Fruit fly (Drosophila melanogaster): Measurements from ENCODE around the gene CG6834.
A peak's percentile ranks its signal among the peaks of the same experiment; 100 is the strongest.

Gene CG6834

DNA sequence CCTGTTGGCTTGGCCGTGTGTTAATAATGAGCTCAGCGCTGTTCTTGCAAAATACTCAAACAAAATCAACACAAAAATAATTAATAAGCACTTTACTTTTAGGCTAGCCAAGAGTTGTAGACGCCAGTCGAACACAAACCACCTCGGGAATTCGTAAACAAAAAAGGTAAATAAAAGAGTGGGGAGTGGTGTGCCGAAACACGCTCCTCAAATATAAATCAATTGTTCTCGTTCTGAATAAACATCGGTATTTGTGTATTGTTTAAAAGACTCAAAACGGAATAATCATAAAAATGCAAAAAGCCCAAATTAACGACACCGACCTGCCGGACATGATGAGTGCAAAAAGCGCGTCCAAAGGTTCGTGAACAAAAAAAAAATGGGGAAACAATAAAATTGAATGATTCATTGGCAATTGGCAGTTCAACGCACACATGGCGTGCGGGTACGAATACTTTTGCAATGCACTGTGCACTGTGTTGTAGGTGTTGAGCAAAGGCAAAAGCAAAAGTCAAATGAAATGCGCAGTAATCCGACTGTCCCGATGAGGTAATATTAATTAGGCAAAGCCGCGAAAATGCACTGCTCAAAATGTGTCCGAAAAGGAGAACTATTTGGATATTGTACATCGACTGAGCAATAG lies 47.9 kb downstream of the CG6834 start (continued):
- TF ChIP-seq dmrt11E (tag; optimal IDR thresholded peaks at IDR 0.05) (no peak), CG1603 (tag; optimal IDR thresholded peaks at IDR 0.05) (no peak), CG12769 (tag; optimal IDR thresholded peaks at IDR 0.05) (no peak), CG12155 (GFP tag; optimal IDR thresholded peaks at IDR 0.05) (no peak), CG10959 (GFP tag; IDR thresholded peaks at IDR 0.05) (no peak), sd (tag; optimal IDR thresholded peaks at IDR 0.05) (peak; percentile 72), pros (GFP tag; optimal IDR thresholded peaks at IDR 0.05) (no peak), Nf-YB (GFP tag; optimal IDR thresholded peaks at IDR 0.05) (no peak), Atf6 (GFP tag; IDR thresholded peaks at IDR 0.05) (0 out of 2 replicates have a peak, but pooled peaks have one; percentile 19), mirr (GFP tag; optimal IDR thresholded peaks at IDR 0.05) (peak; percentile 63), CG14860 (GFP tag; IDR thresholded peaks at IDR 0.05; ENCODE audit: partially characterized antibody) (no peak), CG15514 (GFP tag; optimal IDR thresholded peaks at IDR 0.05) (no peak), ems (GFP tag; optimal IDR thresholded peaks at IDR 0.05) (no peak), CG14441 (GFP tag; IDR thresholded peaks at IDR 0.05) (no peak), crc (GFP tag; optimal IDR thresholded peaks at IDR 0.05) (no peak), CG4617 (GFP tag; optimal IDR thresholded peaks at IDR 0.05; ENCODE audit: borderline replicate concordance) (no peak), al (GFP tag; IDR thresholded peaks at IDR 0.05) (no peak), CG12942 (GFP tag; optimal IDR thresholded peaks at IDR 0.05) (no peak), CG17568 (GFP tag; optimal IDR thresholded peaks at IDR 0.05) (no peak), chn (GFP tag; optimal IDR thresholded peaks at IDR 0.05) (no peak), trh (GFP tag; optimal IDR thresholded peaks at IDR 0.05) (no peak), her (GFP tag; optimal IDR thresholded peaks at IDR 0.05) (no peak), slou (GFP tag; optimal IDR thresholded peaks at IDR 0.05) (no peak), CG14014 (GFP tag; IDR thresholded peaks at IDR 0.05) (no peak), CG30431 (GFP tag; optimal IDR thresholded peaks at IDR 0.05) (no peak), CG4820 (GFP tag; optimal IDR thresholded peaks at IDR 0.05) (no peak), CG8765 (GFP tag; IDR thresholded peaks at IDR 0.05) (no peak), Atf-2 (GFP tag; optimal IDR thresholded peaks at IDR 0.05) (no peak), B-H2 (GFP tag; optimal IDR thresholded peaks at IDR 0.05) (no peak), Opbp (GFP tag; IDR thresholded peaks at IDR 0.05; ENCODE audit: partially characterized antibody) (no peak), az2 (GFP tag; optimal IDR thresholded peaks at IDR 0.05) (no peak), unpg (GFP tag; optimal IDR thresholded peaks at IDR 0.05) (no peak), Max (GFP tag; optimal IDR thresholded peaks at IDR 0.05) (no peak), lbe (GFP tag; optimal IDR thresholded peaks at IDR 0.05) (peak; percentile 10), chinmo (GFP tag; IDR thresholded peaks at IDR 0.05; ENCODE audit: partially characterized antibody) (0 out of 4 replicates have a peak, but pooled peaks have one; percentile 54), Hr39 (optimal IDR thresholded peaks at IDR 0.05) (no peak), Usf (GFP tag; optimal IDR thresholded peaks at IDR 0.05) (no peak), Sry-δ (GFP tag; optimal IDR thresholded peaks at IDR 0.05) (no peak), twi (tag; optimal IDR thresholded peaks at IDR 0.05) (no peak), Antp (GFP tag; optimal IDR thresholded peaks at IDR 0.05) (no peak), nmo (GFP tag; optimal IDR thresholded peaks at IDR 0.05) (no peak), CG1647 (GFP tag; optimal IDR thresholded peaks at IDR 0.05) (no peak), CG5245 (GFP tag; optimal IDR thresholded peaks at IDR 0.05) (no peak), ara (GFP tag; IDR thresholded peaks at IDR 0.05) (no peak), B-H1 (GFP tag; IDR thresholded peaks at IDR 0.05) (no peak), en (GFP tag; optimal IDR thresholded peaks at IDR 0.05) (no peak), CG34422 (GFP tag; IDR thresholded peaks at IDR 0.05) (no peak), CG2712 (tag; optimal IDR thresholded peaks at IDR 0.05) (no peak), CG7786 (GFP tag; optimal IDR thresholded peaks at IDR 0.05) (no peak), lilli (GFP tag; optimal IDR thresholded peaks at IDR 0.05) (peak; percentile 25), Sin3A (optimal IDR thresholded peaks at IDR 0.05) (no peak), CG9609 (GFP tag; optimal IDR thresholded peaks at IDR 0.05) (no peak)
